Worm (Caenorhabditis elegans) whole organism, early embryonic: Measurements from ENCODE around the gene ZC84.7.

Source experiments
- B0310.2 ChIP-seq: sonication (generic microtip); optimal IDR thresholded peaks from 2 replicates; lab custom pipeline; 2016; ENCODE audit warnings: mild to moderate bottlenecking, missing genetic modification characterization, missing compliant biosample characterization
- ama-1 ChIP-seq: fragments of 150-350 bp; optimal IDR thresholded peaks from 2 replicates; lab custom pipeline; 2014
- ceh-13 ChIP-seq: fragments of 200-800 bp; sonication (Bioruptor generic); optimal IDR thresholded peaks from 2 replicates; lab custom pipeline; 2018; ENCODE audit warnings: mild to moderate bottlenecking, missing genetic modification characterization, missing compliant biosample characterization
- flt-1 ChIP-seq: fragments of 200-800 bp; sonication (Bioruptor generic); IDR thresholded peaks from 2 replicates; pipeline ENCODE4 v1.3.6; 2022; ENCODE audit warnings: missing genetic modification characterization, missing compliant biosample characterization
- hmg-4 ChIP-seq: fragments of 200-800 bp; sonication (Bioruptor generic); optimal IDR thresholded peaks from 2 replicates; lab custom pipeline; 2018; ENCODE audit warnings: mild to moderate bottlenecking, missing genetic modification characterization, missing compliant biosample characterization
- scrt-1 ChIP-seq: fragments of 200-800 bp; sonication (Bioruptor generic); IDR thresholded peaks from 2 replicates; pipeline ENCODE4 v1.3.6; 2022; ENCODE audit warnings: missing genetic modification characterization, missing compliant biosample characterization
- tbx-37 ChIP-seq: fragments of 200-800 bp; sonication (Bioruptor generic); conservative IDR thresholded peaks from 2 replicates; pipeline ENCODE4 v1.3.6; 2022; ENCODE audit warnings: missing genetic modification reagents, missing genetic modification characterization, missing compliant biosample characterization
- tra-4 ChIP-seq: sonication (generic microtip); optimal IDR thresholded peaks from 2 replicates; lab custom pipeline; 2017; ENCODE audit warnings: missing genetic modification characterization, missing compliant biosample characterization

DNA sequence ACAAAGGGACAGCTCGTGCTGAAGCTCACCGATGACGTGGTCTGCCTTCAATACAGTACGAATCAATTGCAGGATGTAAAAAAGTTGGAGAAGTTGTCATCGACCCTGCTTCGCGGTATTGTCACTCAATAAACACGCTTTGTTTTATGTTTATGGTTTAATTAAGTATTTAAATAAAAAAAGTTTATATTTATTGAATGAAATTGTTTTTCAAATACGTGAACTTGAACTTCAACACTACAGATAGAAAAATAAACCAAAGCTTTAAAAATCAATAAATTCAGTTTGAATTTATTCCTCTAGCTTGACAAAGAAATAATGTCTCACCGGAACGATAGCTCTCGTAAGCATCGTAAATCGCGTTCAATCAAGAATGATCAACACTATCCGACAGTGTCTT lies 40.1 kb upstream of the ZC84.7 start, which contains the start of gene ZK512.8:
- TF ChIP-seq ama-1 (lab: Kevin White, UChicago) (no peak), tra-4 (tag; lab: Kevin White, UChicago) (no peak), scrt-1 (GFP tag; lab: Robert Waterston, UW) (no peak), flt-1 (GFP tag; lab: Robert Waterston, UW) (no peak), hmg-4 (GFP tag; lab: Kevin White, UChicago) (no peak), ceh-13 (GFP tag; lab: Kevin White, UChicago) (no peak), B0310.2 (no peak), tbx-37 (GFP tag; lab: Robert Waterston, UW) (no peak)
